Fruit fly (Drosophila melanogaster) whole organism, prepupa: ENCODE measurements around the gene form3.
A peak's percentile ranks its signal among the peaks of the same experiment; 100 is the strongest.

Experiments
- Blimp-1 ChIP-seq: fragments of 200-800 bp; sonication (Bioruptor generic); optimal IDR thresholded peaks from 3 replicates; lab custom pipeline; 2017; ENCODE audit warnings: missing biosample characterization, missing genetic modification characterization, mild to moderate bottlenecking, moderate library complexity, missing genetic modification reagents
- CG10631 ChIP-seq: fragments of 200-800 bp; sonication (Bioruptor generic); optimal IDR thresholded peaks from 2 replicates; lab custom pipeline; 2016; ENCODE audit warnings: missing biosample characterization, missing genetic modification characterization
- CG11294 ChIP-seq: fragments of 200-800 bp; sonication (Bioruptor generic); IDR thresholded peaks from 2 replicates; pipeline ENCODE4 v1.3.6; 2022; ENCODE audit warnings: missing biosample characterization, missing genetic modification characterization
- CG11902 ChIP-seq: fragments of 200-800 bp; sonication (Bioruptor generic); optimal IDR thresholded peaks from 3 replicates; lab custom pipeline; 2016; ENCODE audit warnings: missing biosample characterization, missing genetic modification characterization
- CG15336 ChIP-seq: fragments of 200-800 bp; sonication (Bioruptor generic); IDR thresholded peaks from 2 replicates; pipeline ENCODE4 v1.3.6; 2022; ENCODE audit warnings: missing biosample characterization, missing genetic modification characterization
- CG1621 ChIP-seq: fragments of 200-800 bp; sonication (Bioruptor generic); optimal IDR thresholded peaks from 3 replicates; lab custom pipeline; 2018; ENCODE audit warnings: missing biosample characterization, mild to moderate bottlenecking, missing genetic modification characterization
- CG16779 ChIP-seq: fragments of 200-800 bp; sonication (Bioruptor generic); optimal IDR thresholded peaks from 3 replicates; lab custom pipeline; 2017; ENCODE audit warnings: missing biosample characterization, mild to moderate bottlenecking, missing genetic modification characterization
- CG3032 ChIP-seq: fragments of 200-800 bp; optimal IDR thresholded peaks from 2 replicates; lab custom pipeline; 2019; ENCODE audit warnings: missing biosample characterization, mild to moderate bottlenecking, missing genetic modification characterization, moderate library complexity
- CG32006 ChIP-seq: fragments of 200-800 bp; sonication (Bioruptor generic); optimal IDR thresholded peaks from 3 replicates; lab custom pipeline; 2017; ENCODE audit warnings: missing biosample characterization, mild to moderate bottlenecking, missing genetic modification characterization
- CG34406 ChIP-seq: fragments of 200-800 bp; sonication (Bioruptor generic); optimal IDR thresholded peaks from 3 replicates; lab custom pipeline; 2016; ENCODE audit warnings: missing biosample characterization, missing genetic modification characterization
- CG3919 ChIP-seq: fragments of 200-800 bp; sonication (Bioruptor generic); optimal IDR thresholded peaks from 3 replicates; lab custom pipeline; 2016; ENCODE audit warnings: missing biosample characterization, missing genetic modification characterization
- CG4318 ChIP-seq: fragments of 200-800 bp; sonication (Bioruptor generic); optimal IDR thresholded peaks from 3 replicates; lab custom pipeline; 2017; ENCODE audit warnings: missing biosample characterization, mild to moderate bottlenecking, missing genetic modification characterization
- CG6163 ChIP-seq: fragments of 200-800 bp; sonication (Bioruptor generic); IDR thresholded peaks from 3 replicates; pipeline ENCODE4 v1.3.6; 2022; ENCODE audit warnings: missing biosample characterization, missing genetic modification characterization
- CG6276 ChIP-seq: fragments of 200-800 bp; sonication (Bioruptor generic); optimal IDR thresholded peaks from 2 replicates; lab custom pipeline; 2017; ENCODE audit warnings: missing biosample characterization, mild to moderate bottlenecking, missing genetic modification characterization
- CG6792 ChIP-seq: fragments of 200-800 bp; sonication (Bioruptor generic); optimal IDR thresholded peaks from 3 replicates; lab custom pipeline; 2016; ENCODE audit warnings: missing biosample characterization, missing genetic modification characterization
- CG6808 ChIP-seq: fragments of 200-800 bp; sonication (Bioruptor generic); optimal IDR thresholded peaks from 3 replicates; lab custom pipeline; 2017; ENCODE audit warnings: missing biosample characterization, missing genetic modification characterization, mild to moderate bottlenecking, moderate library complexity, missing genetic modification reagents
- CG6854 ChIP-seq: fragments of 200-800 bp; sonication (Bioruptor generic); optimal IDR thresholded peaks from 2 replicates; lab custom pipeline; 2017; ENCODE audit warnings: missing biosample characterization, mild to moderate bottlenecking, missing genetic modification characterization
- CG8119 ChIP-seq: fragments of 200-800 bp; sonication (Bioruptor generic); IDR thresholded peaks from 3 replicates; pipeline ENCODE4 v1.3.6; 2022; ENCODE audit warnings: missing biosample characterization, missing genetic modification characterization
- CG8319 ChIP-seq: fragments of 200-800 bp; sonication (Bioruptor generic); optimal IDR thresholded peaks from 3 replicates; lab custom pipeline; 2016; ENCODE audit warnings: missing biosample characterization, missing genetic modification characterization
- CG8632 ChIP-seq: fragments of 200-800 bp; sonication (Bioruptor generic); optimal IDR thresholded peaks from 3 replicates; lab custom pipeline; 2016; ENCODE audit warnings: missing biosample characterization, missing genetic modification characterization
- Eip78C ChIP-seq: fragments of 200-800 bp; sonication (Bioruptor generic); peaks from one replicate; lab custom pipeline; 2016; ENCODE audit warnings: missing biosample characterization, missing genetic modification characterization
- Eip93F ChIP-seq: fragments of 200-800 bp; sonication (Bioruptor generic); optimal IDR thresholded peaks from 2 replicates; lab custom pipeline; 2016; ENCODE audit warnings: missing biosample characterization, mild to moderate bottlenecking, missing genetic modification characterization
- Gug ChIP-seq: fragments of 200-800 bp; sonication (Bioruptor generic); IDR thresholded peaks from 2 replicates; pipeline ENCODE4 v1.3.6; 2022; ENCODE audit warnings: missing biosample characterization, missing genetic modification characterization
- Hr38 ChIP-seq: sonication (Bioruptor generic); optimal IDR thresholded peaks from 2 replicates; lab custom pipeline; 2016; ENCODE audit warnings: missing biosample characterization, missing genetic modification characterization
- Hr39 ChIP-seq: fragments of 200-800 bp; sonication (Bioruptor generic); optimal IDR thresholded peaks from 2 replicates; lab custom pipeline; 2016; ENCODE audit warnings: missing biosample characterization, missing genetic modification characterization
- Hr4 ChIP-seq: fragments of 200-800 bp; sonication (Bioruptor generic); optimal IDR thresholded peaks from 3 replicates; lab custom pipeline; 2016; ENCODE audit warnings: missing biosample characterization, missing genetic modification characterization
- Lpt ChIP-seq: fragments of 200-800 bp; sonication (Bioruptor generic); optimal IDR thresholded peaks from 3 replicates; lab custom pipeline; 2016; ENCODE audit warnings: missing biosample characterization, missing genetic modification characterization
- Met ChIP-seq: fragments of 200-800 bp; sonication (Bioruptor generic); optimal IDR thresholded peaks from 3 replicates; lab custom pipeline; 2016; ENCODE audit warnings: missing biosample characterization, missing genetic modification characterization
- Smox ChIP-seq: fragments of 200-800 bp; sonication (Bioruptor generic); optimal IDR thresholded peaks from 3 replicates; lab custom pipeline; 2016; ENCODE audit warnings: missing biosample characterization, missing genetic modification characterization
- Sox14 ChIP-seq: fragments of 200-800 bp; sonication (Bioruptor generic); optimal IDR thresholded peaks from 3 replicates; lab custom pipeline; 2016; ENCODE audit warnings: missing biosample characterization, missing genetic modification characterization
- achi ChIP-seq: fragments of 200-800 bp; sonication (Bioruptor generic); optimal IDR thresholded peaks from 3 replicates; lab custom pipeline; 2016; ENCODE audit warnings: missing biosample characterization, missing genetic modification characterization
- cyc ChIP-seq: fragments of 200-800 bp; sonication (Bioruptor generic); optimal IDR thresholded peaks from 3 replicates; lab custom pipeline; 2016; ENCODE audit warnings: missing biosample characterization, missing genetic modification characterization
- dac ChIP-seq: fragments of 200-800 bp; sonication (Bioruptor generic); optimal IDR thresholded peaks from 2 replicates; lab custom pipeline; 2017; ENCODE audit warnings: missing biosample characterization, mild to moderate bottlenecking, missing genetic modification characterization
- eg ChIP-seq: fragments of 200-800 bp; sonication (Bioruptor generic); IDR thresholded peaks from 3 replicates; pipeline ENCODE4 v1.3.6; 2022; ENCODE audit warnings: missing biosample characterization, missing genetic modification characterization
- esn ChIP-seq: fragments of 200-800 bp; sonication (Bioruptor generic); optimal IDR thresholded peaks from 2 replicates; lab custom pipeline; 2016; ENCODE audit warnings: missing biosample characterization, mild to moderate bottlenecking, missing genetic modification characterization, moderate library complexity
- fd59A ChIP-seq: fragments of 200-800 bp; sonication (Bioruptor generic); optimal IDR thresholded peaks from 2 replicates; lab custom pipeline; 2017; ENCODE audit warnings: missing biosample characterization, mild to moderate bottlenecking, missing genetic modification characterization, missing genetic modification reagents
- fkh ChIP-seq: fragments of 200-800 bp; sonication (Bioruptor generic); optimal IDR thresholded peaks from 3 replicates; lab custom pipeline; 2017; ENCODE audit warnings: missing biosample characterization, mild to moderate bottlenecking, missing genetic modification characterization, moderate library complexity
- net ChIP-seq: fragments of 200-800 bp; sonication (Bioruptor generic); optimal IDR thresholded peaks from 3 replicates; lab custom pipeline; 2016; ENCODE audit warnings: missing biosample characterization, missing genetic modification characterization
- salr ChIP-seq, 2 experiments: fragments of 200-800 bp; sonication (Bioruptor generic); optimal IDR thresholded peaks; 3 replicates each; lab custom pipeline; 2016 to 2018; ENCODE audit warnings: missing biosample characterization in 2 of 2, missing genetic modification characterization in 2 of 2, mild to moderate bottlenecking in 1 of 2
- spab ChIP-seq: fragments of 200-800 bp; sonication (Bioruptor generic); optimal IDR thresholded peaks from 2 replicates; lab custom pipeline; 2017; ENCODE audit warnings: missing biosample characterization, mild to moderate bottlenecking, missing genetic modification characterization, missing genetic modification reagents
- ss ChIP-seq, 2 experiments: fragments of 200-800 bp; sonication (Bioruptor generic); optimal IDR thresholded peaks; 2 replicates in 1 of 2; 3 replicates in 1 of 2; lab custom pipeline; 2017 to 2018; ENCODE audit warnings: mild to moderate bottlenecking in 2 of 2, missing biosample characterization in 2 of 2, missing genetic modification characterization in 2 of 2, moderate library complexity in 1 of 2
- svp ChIP-seq: fragments of 200-800 bp; sonication (Bioruptor generic); peaks from one replicate; lab custom pipeline; 2016; ENCODE audit warnings: missing biosample characterization, missing genetic modification characterization
- topi ChIP-seq: fragments of 200-800 bp; sonication (Bioruptor generic); optimal IDR thresholded peaks from 3 replicates; lab custom pipeline; 2016; ENCODE audit warnings: missing biosample characterization, missing genetic modification characterization

The form3 gene

DNA sequence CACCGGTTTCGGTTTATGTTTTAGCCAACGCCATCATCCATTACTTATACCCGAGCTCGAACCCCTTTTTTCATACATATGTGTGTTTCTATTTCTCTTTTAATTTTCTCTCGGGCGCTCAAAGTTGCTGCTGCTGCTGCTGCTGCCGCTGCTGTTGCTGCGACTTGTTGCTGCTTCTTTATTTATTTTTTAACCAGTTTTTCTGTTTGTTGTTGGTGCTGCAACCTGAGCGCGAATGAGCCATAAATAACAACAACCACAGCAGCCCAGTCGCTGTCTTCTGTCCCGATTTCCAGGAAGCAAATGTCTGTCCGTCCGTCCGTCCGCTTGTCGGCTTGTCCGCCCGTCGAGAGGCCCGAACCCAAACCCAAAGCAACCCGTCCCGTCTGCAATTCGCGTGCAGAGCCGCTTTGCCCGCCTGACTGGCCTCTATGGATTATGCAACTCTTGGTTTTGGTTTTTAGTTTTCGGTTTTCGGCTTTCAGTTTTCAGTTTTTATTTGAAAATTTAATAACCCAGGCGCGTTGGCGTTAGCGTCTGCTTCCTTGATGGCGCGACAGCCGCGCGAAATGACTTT lies 43.1 kb downstream of the form3 start (continued):
- TF ChIP-seq svp (GFP tag; lab: Kevin White, UChicago) = no peak
- TF ChIP-seq Blimp-1 (GFP tag; lab: Kevin White, UChicago) = no peak
- no peak for TF ChIP-seq CG8632
- no peak for TF ChIP-seq Eip78C (GFP tag; lab: Kevin White, UChicago)
- TF ChIP-seq Hr38 (GFP tag; lab: Kevin White, UChicago) = no peak
- TF ChIP-seq CG34406 (GFP tag; lab: Kevin White, UChicago) = no peak

DNA sequence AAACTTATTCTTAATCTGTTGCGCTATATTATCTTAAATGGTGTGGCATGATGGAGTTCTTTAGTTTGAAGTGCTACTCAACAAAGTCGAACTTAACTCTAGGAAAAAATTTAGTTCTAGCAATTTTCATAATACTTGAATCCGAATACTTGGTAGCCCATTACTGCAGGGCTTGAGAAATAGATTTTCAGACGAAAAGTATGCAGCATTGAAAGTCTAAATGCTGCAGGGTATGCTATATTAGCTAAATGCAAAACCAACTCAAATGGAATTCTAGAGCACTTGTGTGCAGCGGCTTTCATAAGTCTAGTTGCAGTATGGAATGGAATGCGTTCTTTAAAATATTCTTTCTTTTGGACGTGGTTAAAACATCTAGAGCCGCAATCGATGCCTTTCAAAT lies 48.7 kb downstream of the form3 start:
- TF ChIP-seq fd59A (GFP tag; lab: Kevin White, UChicago) = no peak
- TF ChIP-seq, all 60 proteins: peak for 0

DNA sequence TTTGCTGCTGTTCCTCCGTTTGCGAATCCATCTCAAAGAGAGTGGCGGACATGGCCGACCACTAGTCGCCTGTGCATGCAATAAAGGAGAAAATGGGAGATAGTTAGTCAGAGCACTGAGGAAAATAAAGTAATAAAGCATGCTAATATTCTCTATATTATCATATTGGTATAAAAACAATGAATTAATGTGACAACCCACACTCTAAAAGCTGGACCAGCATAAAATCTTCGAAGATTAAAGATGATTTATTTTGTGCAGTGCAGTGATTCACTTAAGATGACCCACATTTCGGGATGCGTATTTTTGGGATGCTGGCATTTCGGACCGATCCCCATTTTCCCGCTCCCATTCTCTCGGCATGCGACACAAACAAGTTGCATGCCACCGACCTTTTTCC lies 53.2 kb downstream of the form3 start:
- TF ChIP-seq esn = no peak
- TF ChIP-seq CG3919 = peak; percentile 59
- no peak for TF ChIP-seq Smox (GFP tag; lab: Kevin White, UChicago)
- TF ChIP-seq CG32006 (GFP tag; lab: Kevin White, UChicago) = peak; percentile 70
- TF ChIP-seq CG6163 (GFP tag; lab: Robert Waterston, UW) = peak; percentile 62; the same call in 2 of the 3 replicates
- TF ChIP-seq CG8119 (GFP tag; lab: Robert Waterston, UW) = peak; percentile 64; the same call in 2 of the 3 replicates
- TF ChIP-seq Eip78C (GFP tag; lab: Kevin White, UChicago) = peak; percentile 80
- TF ChIP-seq CG6854 (GFP tag; lab: Kevin White, UChicago) = no peak
- TF ChIP-seq Lpt (GFP tag; lab: Kevin White, UChicago) = peak; percentile 30
- peak; percentile 66 for TF ChIP-seq Hr4 (GFP tag; lab: Kevin White, UChicago)
- TF ChIP-seq CG11294 (GFP tag; lab: Robert Waterston, UW) = peak; percentile 43; the same call in 1 of the 2 replicates
- TF ChIP-seq CG11902 = no peak
- peak; percentile 3 for TF ChIP-seq net
- no peak for TF ChIP-seq CG6808 (GFP tag; lab: Kevin White, UChicago)
- peak; percentile 64 for TF ChIP-seq CG15336 (GFP tag; lab: Robert Waterston, UW)
- TF ChIP-seq cyc = no peak
- TF ChIP-seq eg (GFP tag; lab: Robert Waterston, UW) = peak; percentile 77
- TF ChIP-seq CG3032 (tag; lab: Kevin White, UChicago) = no peak
- no peak for TF ChIP-seq fkh (GFP tag; lab: Kevin White, UChicago)
- no peak for TF ChIP-seq Sox14 (GFP tag; lab: Kevin White, UChicago)
- no peak for TF ChIP-seq CG10631 (GFP tag; lab: Kevin White, UChicago)
- peak; percentile 62 for TF ChIP-seq CG6276

DNA sequence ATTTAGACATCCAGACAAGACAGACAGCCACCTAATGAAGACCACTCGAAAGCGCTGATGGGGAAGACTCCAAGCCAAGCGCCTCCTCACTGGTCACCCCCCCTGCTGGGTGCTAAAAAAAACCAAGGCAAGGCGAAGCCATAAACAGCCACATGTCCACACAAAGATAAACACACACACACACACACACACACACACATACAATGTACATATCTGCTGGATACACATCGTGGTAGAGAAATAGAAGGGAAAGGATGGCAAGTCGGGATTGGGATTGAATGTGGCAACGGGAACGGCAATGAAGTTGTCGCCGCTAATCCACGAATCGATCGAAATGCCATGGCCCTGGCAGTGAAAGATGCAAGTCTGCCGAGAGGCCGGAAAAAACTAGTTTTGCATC lies 54.8 kb downstream of the form3 start:
- TF ChIP-seq ss (GFP tag; optimal IDR thresholded peaks at IDR 0.05; lab: Kevin White, UChicago) (peak in 1 of 2 experiments; percentile 34), CG16779 (tag; lab: Kevin White, UChicago) (no peak)

DNA sequence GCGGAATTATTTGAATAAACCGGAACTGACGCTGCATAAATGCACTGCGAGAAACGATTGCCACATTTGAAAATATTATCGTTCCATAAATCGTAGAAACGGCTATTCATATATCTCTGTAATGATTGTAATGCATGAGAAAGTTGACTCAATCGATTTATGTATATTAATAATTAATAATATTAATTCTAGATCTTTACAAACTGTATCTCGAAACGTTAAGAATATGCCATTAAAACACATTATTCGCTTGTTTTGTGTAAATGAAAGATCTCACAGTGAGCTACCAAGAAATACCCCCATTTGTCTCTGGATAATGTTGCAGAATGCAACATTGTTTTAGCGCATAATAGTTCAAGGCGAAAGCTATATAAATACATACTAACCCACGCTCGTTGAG lies 55.2 kb downstream of the form3 start:
- peak; percentile 70 for TF ChIP-seq net
- peak; percentile 28 for TF ChIP-seq Sox14 (GFP tag; lab: Kevin White, UChicago)
- peak; percentile 73 for TF ChIP-seq CG6792 (GFP tag; lab: Kevin White, UChicago)
- TF ChIP-seq spab (GFP tag; lab: Kevin White, UChicago) = peak; percentile 82
- no peak for TF ChIP-seq fkh (GFP tag; lab: Kevin White, UChicago)
- TF ChIP-seq CG4318 (GFP tag; lab: Kevin White, UChicago) = peak; percentile 86
- peak; percentile 85 for TF ChIP-seq CG15336 (GFP tag; lab: Robert Waterston, UW)
- TF ChIP-seq CG6808 (GFP tag; lab: Kevin White, UChicago) = peak; percentile 77
- peak; percentile 78 for TF ChIP-seq CG1621
- TF ChIP-seq CG8319 (GFP tag; lab: Kevin White, UChicago) = peak; percentile 48
- peak; percentile 43 for TF ChIP-seq Hr39 (GFP tag; lab: Kevin White, UChicago)
- peak; percentile 82 for TF ChIP-seq achi (GFP tag; lab: Kevin White, UChicago)
- TF ChIP-seq dac (GFP tag; lab: Kevin White, UChicago) = peak; percentile 62
- peak; percentile 81 for TF ChIP-seq CG3919
- TF ChIP-seq svp (GFP tag; lab: Kevin White, UChicago) = no peak
- peak; percentile 72 to 86 for TF ChIP-seq salr (GFP tag; optimal IDR thresholded peaks at IDR 0.05; lab: Kevin White, UChicago)
- peak; percentile 59 for TF ChIP-seq CG16779 (tag; lab: Kevin White, UChicago)
- peak; percentile 49 for TF ChIP-seq topi
- peak; percentile 22; the same call in 1 of the 2 replicates for TF ChIP-seq Gug
- TF ChIP-seq CG8632 = peak; percentile 82
- TF ChIP-seq Eip93F (GFP tag; lab: Kevin White, UChicago) = no peak
- peak; percentile 89 for TF ChIP-seq CG8119 (GFP tag; lab: Robert Waterston, UW)
- peak; percentile 51 for TF ChIP-seq Met (GFP tag; lab: Kevin White, UChicago)
- TF ChIP-seq CG32006 (GFP tag; lab: Kevin White, UChicago) = peak; percentile 93
